Fruit fly (Drosophila melanogaster) Kc167 (cell line): Measurements from ENCODE around the gene betaTub85D.

Source experiments
- Sin3A ChIP-seq: fragments of >200 bp; optimal IDR thresholded peaks from 2 replicates; lab custom pipeline; 2018; ENCODE audit warnings: missing external identifiers
- h ChIP-seq: fragments of >200 bp; optimal IDR thresholded peaks from 3 replicates; lab custom pipeline; 2018; ENCODE audit warnings: missing external identifiers
- insv ChIP-seq: fragments of >200 bp; optimal IDR thresholded peaks from 3 replicates; lab custom pipeline; 2018; ENCODE audit warnings: missing external identifiers
- psq ChIP-seq: fragments of >200 bp; optimal IDR thresholded peaks from 2 replicates; lab custom pipeline; 2017; ENCODE audit warnings: missing external identifiers
- ttk ChIP-seq: sonication (Bioruptor generic); optimal IDR thresholded peaks from 2 replicates; lab custom pipeline; 2017; ENCODE audit warnings: missing external identifiers

DNA sequence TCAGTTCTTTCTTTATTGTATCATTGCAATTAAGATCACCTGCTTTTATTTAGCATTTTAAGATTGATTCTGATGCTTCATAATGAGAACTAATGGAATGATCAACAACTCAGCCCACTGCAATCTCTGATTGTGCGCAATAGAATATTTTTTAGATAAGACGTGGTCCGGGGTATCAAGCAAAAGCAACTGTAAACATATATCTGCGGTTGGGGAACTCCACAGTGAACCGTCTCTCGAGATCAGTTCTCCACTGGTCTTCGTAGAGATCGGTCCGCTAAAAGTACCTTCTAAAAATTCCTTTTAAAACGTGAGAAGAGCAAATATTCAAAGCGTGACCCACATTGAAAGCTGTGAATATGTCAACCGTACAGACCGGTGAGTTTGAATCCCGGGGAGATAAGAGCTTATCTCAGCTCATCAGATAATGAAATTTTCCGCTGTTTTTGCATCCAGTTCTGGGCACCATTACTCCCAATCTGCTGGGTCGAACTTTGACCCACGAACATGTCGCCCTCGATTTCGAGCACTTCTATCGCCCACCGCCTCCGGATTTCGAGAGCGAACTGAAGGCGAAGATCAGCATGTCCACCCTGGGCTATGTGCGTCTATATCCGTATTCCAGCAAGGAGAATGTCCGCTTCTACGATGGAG is 46.9 kb downstream of the betaTub85D start, which contains the start of gene CG18473:
- TF ChIP-seq insv (lab: Kevin White, UChicago), result no peak
- no peak for TF ChIP-seq Sin3A (lab: Kevin White, UChicago)
- no peak for TF ChIP-seq ttk (lab: Kevin White, UChicago)
- no peak for TF ChIP-seq h (lab: Kevin White, UChicago)
- TF ChIP-seq psq (lab: Kevin White, UChicago), result no peak
